Fruit fly (Drosophila melanogaster): ENCODE data around the gene CG31360.

The CG31360 gene

dm6 chr3R:17684854-17685253 is at the start of gene CG31360, which contains the start of gene CG31251:
CG31360 (plus strand) TSS chr3R:17685097.
CG31251 (minus strand) TSS chr3R:17684915.
- TF ChIP-seq CG15710 (tag; optimal IDR thresholded peaks at IDR 0.05) (peak; percentile 0), CG10348 (GFP tag; IDR thresholded peaks at IDR 0.05) (no peak), CG14655 (GFP tag; optimal IDR thresholded peaks at IDR 0.05) (no peak), CG9948 (tag; optimal IDR thresholded peaks at IDR 0.05) (no peak)

- TF ChIP-seq CG8159 (tag; optimal IDR thresholded peaks at IDR 0.05) (no peak), CG14655 (GFP tag; optimal IDR thresholded peaks at IDR 0.05) (no peak), EcR (GFP tag; optimal IDR thresholded peaks at IDR 0.05) (no peak), fd96Ca (GFP tag; IDR thresholded peaks at IDR 0.05) (no peak), CG12605 (GFP tag; IDR thresholded peaks at IDR 0.05) (no peak), CG34367 (tag; optimal IDR thresholded peaks at IDR 0.05) (no peak), Pif1A (GFP tag; optimal IDR thresholded peaks at IDR 0.05) (no peak), CG10348 (GFP tag; IDR thresholded peaks at IDR 0.05) (no peak), CG15710 (tag; optimal IDR thresholded peaks at IDR 0.05) (no peak)
These were observed 40.9 kb upstream of the CG31360 start for dm6 chr3R:17644019-17644418.

DNA sequence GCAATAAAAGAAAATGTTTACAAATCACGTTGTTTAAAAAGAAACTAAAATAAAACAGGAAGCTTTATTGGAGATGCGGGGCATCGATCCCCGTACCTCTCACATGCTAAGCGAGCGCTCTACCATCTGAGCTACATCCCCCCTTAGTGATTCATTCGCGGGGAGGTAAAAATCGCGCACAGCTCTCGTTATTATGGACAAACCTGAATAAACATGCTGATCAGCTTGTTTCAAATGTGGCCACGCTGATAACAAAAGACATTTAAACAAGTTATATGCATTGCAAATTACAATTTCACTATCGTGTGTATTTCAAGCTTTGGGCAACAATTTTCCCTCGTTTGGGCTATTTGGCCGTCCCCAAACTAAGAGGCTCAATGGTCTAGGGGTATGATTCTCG is 39.7 kb upstream of the CG31360 start:
- TF ChIP-seq CG32121 (GFP tag; IDR thresholded peaks at IDR 0.05) (no peak), CG4496 (GFP tag; IDR thresholded peaks at IDR 0.05) (peak; percentile 22; the same call in 1 of the 3 replicates)

- no peak for TF ChIP-seq gl (tag; optimal IDR thresholded peaks at IDR 0.05)
- no peak for TF ChIP-seq D1 (tag; optimal IDR thresholded peaks at IDR 0.05)
- TF ChIP-seq CG12605 (GFP tag; IDR thresholded peaks at IDR 0.05), result no peak
- no peak for TF ChIP-seq CG32121 (GFP tag; IDR thresholded peaks at IDR 0.05)
- TF ChIP-seq CG8301 (tag; optimal IDR thresholded peaks at IDR 0.05), result no peak
- no peak for TF ChIP-seq Ets98B (GFP tag; IDR thresholded peaks at IDR 0.05)
- TF ChIP-seq CG34367 (tag; optimal IDR thresholded peaks at IDR 0.05), result no peak
- no peak for TF ChIP-seq fd96Ca (GFP tag; IDR thresholded peaks at IDR 0.05)
- no peak for TF ChIP-seq rn (GFP tag; IDR thresholded peaks at IDR 0.05)
- TF ChIP-seq Pif1B (GFP tag; optimal IDR thresholded peaks at IDR 0.05), result no peak
- TF ChIP-seq CG10348 (GFP tag; IDR thresholded peaks at IDR 0.05), result no peak
- TF ChIP-seq CG13204 (GFP tag; optimal IDR thresholded peaks at IDR 0.05), result no peak
These were observed 38.5 kb upstream of the CG31360 start for dm6 chr3R:17646102-17647050.

DNA sequence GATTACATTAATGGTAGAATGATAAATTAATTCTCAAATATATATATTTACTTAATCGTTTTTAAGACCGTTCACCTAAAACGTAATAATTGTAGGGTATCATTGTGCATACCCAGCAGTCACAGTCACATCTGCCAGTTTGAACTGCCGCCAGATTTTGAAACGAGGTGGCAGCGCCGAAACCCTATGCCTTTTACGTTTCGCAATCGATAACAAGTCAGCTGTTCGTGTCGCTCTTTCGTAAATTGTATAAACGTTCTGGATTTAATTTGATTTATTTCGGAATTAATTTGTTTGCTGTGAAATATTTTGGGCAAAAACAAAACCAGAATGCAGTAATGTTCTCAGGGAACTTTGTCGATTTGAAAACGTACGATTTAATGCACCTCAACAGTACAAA is 37.5 kb upstream of the CG31360 start, which contains the start of gene CG14322:
Gene CG14322 (plus strand): TSS at position 236 of the 400 bp plus-strand sequence.
- no peak for TF ChIP-seq CG15710 (tag; optimal IDR thresholded peaks at IDR 0.05)
- no peak for TF ChIP-seq fd96Ca (GFP tag; IDR thresholded peaks at IDR 0.05)
- no peak for TF ChIP-seq rn (GFP tag; IDR thresholded peaks at IDR 0.05)
- TF ChIP-seq Pif1B (GFP tag; optimal IDR thresholded peaks at IDR 0.05), result no peak
- TF ChIP-seq CG17806 (tag; optimal IDR thresholded peaks at IDR 0.05), result no peak
- no peak for TF ChIP-seq Pif1A (GFP tag; optimal IDR thresholded peaks at IDR 0.05)
- no peak for TF ChIP-seq CG10348 (GFP tag; IDR thresholded peaks at IDR 0.05)
- TF ChIP-seq CG8301 (tag; optimal IDR thresholded peaks at IDR 0.05), result no peak
- no peak for TF ChIP-seq CG13204 (GFP tag; optimal IDR thresholded peaks at IDR 0.05)
- TF ChIP-seq CG32121 (GFP tag; IDR thresholded peaks at IDR 0.05), result no peak
- TF ChIP-seq EcR (GFP tag; optimal IDR thresholded peaks at IDR 0.05), result no peak
- no peak for TF ChIP-seq CG4496 (GFP tag; IDR thresholded peaks at IDR 0.05)
- no peak for TF ChIP-seq CG12605 (GFP tag; IDR thresholded peaks at IDR 0.05)
- TF ChIP-seq Snoo (tag; optimal IDR thresholded peaks at IDR 0.05), result no peak
- TF ChIP-seq CG34367 (tag; optimal IDR thresholded peaks at IDR 0.05), result no peak

DNA sequence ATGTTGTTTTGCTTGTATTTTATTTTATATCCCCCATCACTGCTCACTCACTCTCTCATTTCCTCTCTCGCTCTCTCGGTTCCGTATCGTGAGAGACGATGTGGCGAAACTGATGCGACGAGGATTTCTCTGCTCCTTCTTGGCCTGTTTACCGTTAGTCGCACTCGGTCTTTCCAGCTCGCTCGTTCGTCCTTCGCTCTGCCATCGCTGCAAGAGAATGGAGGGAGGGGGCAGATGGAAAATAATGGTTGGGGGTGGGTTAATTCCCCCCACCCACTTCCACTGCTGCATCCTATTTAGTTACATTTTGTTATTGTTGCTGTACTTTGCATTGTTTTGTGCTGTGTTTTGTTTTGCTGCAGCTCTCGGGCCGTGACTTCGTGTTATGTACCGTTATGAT is 31.0 kb upstream of the CG31360 start:
- no peak for TF ChIP-seq CG34367 (tag; optimal IDR thresholded peaks at IDR 0.05)
- TF ChIP-seq CG13204 (GFP tag; optimal IDR thresholded peaks at IDR 0.05), result no peak
- TF ChIP-seq Pif1B (GFP tag; optimal IDR thresholded peaks at IDR 0.05), result no peak
- TF ChIP-seq CG12605 (GFP tag; IDR thresholded peaks at IDR 0.05), result no peak
- no peak for TF ChIP-seq Ets98B (GFP tag; IDR thresholded peaks at IDR 0.05)
- no peak for TF ChIP-seq CG17806 (tag; optimal IDR thresholded peaks at IDR 0.05)
- TF ChIP-seq fd96Ca (GFP tag; IDR thresholded peaks at IDR 0.05), result no peak
- no peak for TF ChIP-seq CG15710 (tag; optimal IDR thresholded peaks at IDR 0.05)
- no peak for TF ChIP-seq CG8301 (tag; optimal IDR thresholded peaks at IDR 0.05)
- no peak for TF ChIP-seq CG4496 (GFP tag; IDR thresholded peaks at IDR 0.05)
- TF ChIP-seq CG8159 (tag; optimal IDR thresholded peaks at IDR 0.05), result no peak
- no peak for TF ChIP-seq Pif1A (GFP tag; optimal IDR thresholded peaks at IDR 0.05)
- TF ChIP-seq CG10348 (GFP tag; IDR thresholded peaks at IDR 0.05), result no peak

- TF ChIP-seq rn (GFP tag; IDR thresholded peaks at IDR 0.05), result no peak
- TF ChIP-seq CG32121 (GFP tag; IDR thresholded peaks at IDR 0.05), result no peak
- no peak for TF ChIP-seq Pif1A (GFP tag; optimal IDR thresholded peaks at IDR 0.05)
- TF ChIP-seq CG14655 (GFP tag; optimal IDR thresholded peaks at IDR 0.05), result no peak
- TF ChIP-seq CG8159 (tag; optimal IDR thresholded peaks at IDR 0.05), result no peak
- TF ChIP-seq D1 (tag; optimal IDR thresholded peaks at IDR 0.05), result no peak
- no peak for TF ChIP-seq CG15710 (tag; optimal IDR thresholded peaks at IDR 0.05)
- no peak for TF ChIP-seq CG17806 (tag; optimal IDR thresholded peaks at IDR 0.05)
- no peak for TF ChIP-seq Pif1B (GFP tag; optimal IDR thresholded peaks at IDR 0.05)
- peak; percentile 45 for TF ChIP-seq Snoo (tag; optimal IDR thresholded peaks at IDR 0.05)
- TF ChIP-seq CG13204 (GFP tag; optimal IDR thresholded peaks at IDR 0.05), result no peak
- TF ChIP-seq CG34367 (tag; optimal IDR thresholded peaks at IDR 0.05), result peak; percentile 23
- TF ChIP-seq CG9948 (tag; optimal IDR thresholded peaks at IDR 0.05), result no peak
- TF ChIP-seq CG12605 (GFP tag; IDR thresholded peaks at IDR 0.05), result no peak
- no peak for TF ChIP-seq gl (tag; optimal IDR thresholded peaks at IDR 0.05)
- TF ChIP-seq CG4496 (GFP tag; IDR thresholded peaks at IDR 0.05), result peak; percentile 32; the same call in 1 of the 3 replicates
- TF ChIP-seq Ets98B (GFP tag; IDR thresholded peaks at IDR 0.05), result no peak
These were observed 29.9 kb upstream of the CG31360 start for dm6 chr3R:17655040-17655439.
